Fruit fly (Drosophila melanogaster) whole organism, adult: ENCODE data around the gene MSBP.

Experiments used
- CG11617 ChIP-seq: fragments of 200-800 bp; sonication (Bioruptor generic); optimal IDR thresholded peaks from 2 replicates; lab custom pipeline; 2017; ENCODE audit warnings: mild to moderate bottlenecking, missing biosample characterization, missing genetic modification reagents, missing genetic modification characterization
- CG14711 ChIP-seq: fragments of 200-800 bp; sonication (Bioruptor generic); optimal IDR thresholded peaks from 2 replicates; lab custom pipeline; 2018; ENCODE audit warnings: missing biosample characterization, mild to moderate bottlenecking, missing genetic modification characterization, moderate library complexity
- Crg-1 ChIP-seq: fragments of 200-800 bp; sonication (Bioruptor generic); optimal IDR thresholded peaks from 2 replicates; lab custom pipeline; 2016; ENCODE audit warnings: missing biosample characterization, missing genetic modification characterization
- cic ChIP-seq: fragments of 200-800 bp; sonication (Bioruptor generic); optimal IDR thresholded peaks from 2 replicates; lab custom pipeline; 2017; ENCODE audit warnings: missing biosample characterization, mild to moderate bottlenecking, missing genetic modification characterization, moderate library complexity
- cnc ChIP-seq, 2 experiments: fragments of >200 bp; optimal IDR thresholded peaks; 2 replicates each; lab custom pipeline; 2017
- toe ChIP-seq: fragments of 200-800 bp; sonication (Bioruptor generic); optimal IDR thresholded peaks from 2 replicates; lab custom pipeline; 2016; ENCODE audit warnings: missing biosample characterization, missing genetic modification characterization

DNA sequence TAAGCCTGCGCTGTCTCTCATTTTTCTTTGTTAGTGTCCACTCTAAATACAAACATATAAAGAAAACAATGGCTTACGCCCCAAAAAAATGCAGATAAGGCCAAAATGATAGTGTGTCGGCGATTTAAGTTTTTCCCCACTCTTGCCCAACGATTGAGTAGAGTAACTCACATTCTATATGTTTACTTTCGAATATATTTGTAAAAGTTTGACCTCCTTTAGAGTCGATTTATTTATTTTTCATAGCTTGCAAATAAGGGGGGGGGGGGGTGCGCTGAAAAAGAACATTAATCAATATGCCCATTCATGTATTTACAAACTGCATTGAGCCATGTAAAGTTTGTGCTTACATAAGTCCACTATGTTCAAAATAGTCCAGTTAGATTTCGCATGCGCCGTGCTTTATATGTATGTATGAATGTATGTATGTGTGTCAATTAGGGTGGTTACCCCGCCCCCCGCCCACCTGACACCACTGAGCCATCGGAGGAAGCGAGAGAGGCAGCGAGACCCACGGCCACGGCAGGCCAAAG is 3.9 kb upstream of the MSBP start:
- TF ChIP-seq CG11617 (GFP tag; lab: Kevin White, UChicago) = no peak
- no peak for TF ChIP-seq Crg-1
- no peak for TF ChIP-seq CG14711 (tag; lab: Kevin White, UChicago)
- TF ChIP-seq toe (GFP tag; lab: Kevin White, UChicago) = no peak
- no peak for TF ChIP-seq cnc (optimal IDR thresholded peaks at IDR 0.05; lab: Kevin White, UChicago)
- TF ChIP-seq cic (GFP tag; lab: Kevin White, UChicago) = no peak
